Worm (Caenorhabditis elegans) whole organism, L1 larva: ENCODE measurements around the gene mai-2.

Experiments used
- C04F5.9 ChIP-seq: sonication (generic microtip); optimal IDR thresholded peaks from 2 replicates; lab custom pipeline; 2016; ENCODE audit warnings: missing genetic modification characterization, missing compliant biosample characterization
- C34B4.2 ChIP-seq: sonication (generic microtip); optimal IDR thresholded peaks from 2 replicates; lab custom pipeline; 2017; ENCODE audit warnings: mild to moderate bottlenecking, missing genetic modification characterization, missing compliant biosample characterization
- alr-1 ChIP-seq: fragments of 200-800 bp; sonication (Bioruptor generic); optimal IDR thresholded peaks from 2 replicates; lab custom pipeline; 2018; ENCODE audit warnings: borderline replicate concordance, mild to moderate bottlenecking, missing genetic modification characterization, missing compliant biosample characterization
- aly-2 ChIP-seq: fragments of 150-350 bp; optimal IDR thresholded peaks from 2 replicates; lab custom pipeline; 2014; ENCODE audit warnings: missing biosample characterization, missing genetic modification characterization
- ama-1 ChIP-seq: fragments of 150-350 bp; optimal IDR thresholded peaks from 2 replicates; lab custom pipeline; 2014
- ceh-63 ChIP-seq: fragments of 200-800 bp; sonication (Bioruptor generic); optimal IDR thresholded peaks from 2 replicates; lab custom pipeline; 2018; ENCODE audit warnings: mild to moderate bottlenecking, missing genetic modification characterization, missing compliant biosample characterization
- ceh-8 ChIP-seq: fragments of 200-800 bp; sonication (Bioruptor generic); optimal IDR thresholded peaks from 2 replicates; lab custom pipeline; 2018; ENCODE audit warnings: mild to moderate bottlenecking, missing genetic modification characterization, moderate library complexity, missing compliant biosample characterization
- ceh-88 ChIP-seq: fragments of 200-800 bp; sonication (Bioruptor generic); IDR thresholded peaks from 2 replicates; pipeline ENCODE4 v1.3.6; 2022; ENCODE audit warnings: missing genetic modification characterization, missing compliant biosample characterization
- ceh-90 ChIP-seq: sonication (generic microtip); optimal IDR thresholded peaks from 2 replicates; lab custom pipeline; 2016; ENCODE audit warnings: missing genetic modification characterization, missing compliant biosample characterization
- ces-1 ChIP-seq: fragments of 150-350 bp; optimal IDR thresholded peaks from 2 replicates; lab custom pipeline; 2014; ENCODE audit warnings: missing biosample characterization, missing genetic modification reagents, missing genetic modification characterization
- dpl-1 ChIP-seq, 3 experiments: fragments of 150-350 bp in 2 of 3; sonication (generic microtip) in 1 of 3; optimal IDR thresholded peaks; 2 replicates each; lab custom pipeline; 2014 to 2017; ENCODE audit warnings: missing biosample characterization in 3 of 3, missing genetic modification characterization in 3 of 3, missing genetic modification reagents in 3 of 3
- dsc-1 ChIP-seq: sonication (generic microtip); optimal IDR thresholded peaks from 2 replicates; lab custom pipeline; 2016; ENCODE audit warnings: mild to moderate bottlenecking, missing genetic modification characterization, missing compliant biosample characterization
- egl-13 ChIP-seq: sonication (generic microtip); optimal IDR thresholded peaks from 2 replicates; lab custom pipeline; 2016; ENCODE audit warnings: missing genotype, missing genetic modification reagents, missing genetic modification characterization, missing compliant biosample characterization
- egl-27 ChIP-seq, 2 experiments: fragments of 150-350 bp in 1 of 2; sonication (generic microtip); optimal IDR thresholded peaks; 3 replicates each; lab custom pipeline; 2017 to 2018; ENCODE audit warnings: missing biosample characterization in 2 of 2, missing genetic modification characterization in 2 of 2, missing genetic modification reagents in 2 of 2
- elt-2 ChIP-seq: sonication (generic microtip); optimal IDR thresholded peaks from 2 replicates; lab custom pipeline; 2016; ENCODE audit warnings: missing genetic modification characterization, mild to moderate bottlenecking, inconsistent platforms, missing compliant biosample characterization, missing genetic modification reagents
- elt-3 ChIP-seq, 6 experiments: fragments of 150-350 bp in 1 of 6; sonication (generic microtip); optimal IDR thresholded peaks; 2 replicates each; lab custom pipeline; 2017 to 2018; ENCODE audit warnings: missing biosample characterization in 6 of 6, missing genetic modification characterization in 6 of 6, inconsistent platforms in 1 of 6
- fkh-10 ChIP-seq: sonication (generic microtip); optimal IDR thresholded peaks from 2 replicates; lab custom pipeline; 2017; ENCODE audit warnings: missing biosample characterization, missing genetic modification reagents, missing genetic modification characterization
- fkh-8 ChIP-seq: sonication (generic microtip); optimal IDR thresholded peaks from 2 replicates; lab custom pipeline; 2016; ENCODE audit warnings: mild to moderate bottlenecking, missing genetic modification characterization, missing compliant biosample characterization
- fos-1 ChIP-seq: fragments of 150-350 bp; optimal IDR thresholded peaks from 2 replicates; lab custom pipeline; 2014; ENCODE audit warnings: missing biosample characterization, missing genetic modification characterization
- hlh-17 ChIP-seq: fragments of 200-800 bp; sonication (Bioruptor generic); optimal IDR thresholded peaks from 2 replicates; lab custom pipeline; 2018; ENCODE audit warnings: missing genetic modification characterization, mild to moderate bottlenecking, missing compliant biosample characterization, moderate library complexity, borderline replicate concordance
- irx-1 ChIP-seq: sonication (generic microtip); optimal IDR thresholded peaks from 2 replicates; lab custom pipeline; 2016; ENCODE audit warnings: missing genetic modification characterization, missing compliant biosample characterization
- isw-1 ChIP-seq: fragments of 200-800 bp; sonication (Bioruptor generic); IDR thresholded peaks from 2 replicates; pipeline ENCODE4 v1.3.6; 2022; ENCODE audit warnings: missing genetic modification characterization, missing compliant biosample characterization
- jun-1 ChIP-seq: fragments of 150-350 bp; optimal IDR thresholded peaks from 2 replicates; lab custom pipeline; 2014; ENCODE audit warnings: missing biosample characterization, missing genetic modification reagents, missing genetic modification characterization
- lin-15B ChIP-seq: fragments of 150-350 bp; sonication (generic microtip); optimal IDR thresholded peaks from 3 replicates; lab custom pipeline; 2014; ENCODE audit warnings: missing biosample characterization, missing genetic modification characterization
- lin-35 ChIP-seq, 2 experiments: fragments of 150-350 bp; optimal IDR thresholded peaks; 2 replicates each; lab custom pipeline; 2014; ENCODE audit warnings: missing biosample characterization in 2 of 2, missing genetic modification characterization in 2 of 2, missing genetic modification reagents in 2 of 2
- lin-39 ChIP-seq: fragments of 150-350 bp; optimal IDR thresholded peaks from 2 replicates; lab custom pipeline; 2014; ENCODE audit warnings: missing biosample characterization, missing genetic modification reagents, missing genetic modification characterization
- lir-3 ChIP-seq: sonication (generic microtip); optimal IDR thresholded peaks from 2 replicates; lab custom pipeline; 2016; ENCODE audit warnings: mild to moderate bottlenecking, missing genetic modification characterization, moderate library complexity, missing compliant biosample characterization; ENCODE audit not compliant: poor library complexity
- lsy-2 ChIP-seq, 2 experiments: fragments of 150-350 bp; optimal IDR thresholded peaks; 2 replicates each; lab custom pipeline; 2014; ENCODE audit warnings: missing biosample characterization in 2 of 2, missing genetic modification characterization in 2 of 2
- mdl-1 ChIP-seq, 2 experiments: fragments of 150-350 bp; optimal IDR thresholded peaks; 2 replicates each; lab custom pipeline; 2014 to 2017; ENCODE audit warnings: missing biosample characterization in 2 of 2, missing genetic modification characterization in 2 of 2, inconsistent platforms in 1 of 2
- mef-2 ChIP-seq: fragments of 150-350 bp; optimal IDR thresholded peaks from 2 replicates; lab custom pipeline; 2014; ENCODE audit warnings: missing biosample characterization, missing genetic modification characterization
- mep-1 ChIP-seq: fragments of 150-350 bp; optimal IDR thresholded peaks from 2 replicates; lab custom pipeline; 2014; ENCODE audit warnings: missing biosample characterization, missing genetic modification characterization
- nhr-11 ChIP-seq: fragments of 150-350 bp; optimal IDR thresholded peaks from 2 replicates; lab custom pipeline; 2014; ENCODE audit warnings: missing biosample characterization, missing genetic modification characterization
- nhr-12 ChIP-seq: sonication (generic microtip); optimal IDR thresholded peaks from 2 replicates; lab custom pipeline; 2017; ENCODE audit warnings: missing biosample characterization, missing genetic modification characterization
- nhr-237 ChIP-seq: fragments of 150-350 bp; optimal IDR thresholded peaks from 2 replicates; lab custom pipeline; 2014; ENCODE audit warnings: missing biosample characterization, missing genetic modification characterization
- nhr-28 ChIP-seq: fragments of 150-350 bp; optimal IDR thresholded peaks from 2 replicates; lab custom pipeline; 2014; ENCODE audit warnings: missing biosample characterization, missing genetic modification characterization
- nhr-85 ChIP-seq: sonication (generic microtip); peaks from one replicate; lab custom pipeline; 2016; ENCODE audit warnings: missing genetic modification characterization, inconsistent platforms, missing compliant biosample characterization
- nhr-90 ChIP-seq: sonication (generic microtip); optimal IDR thresholded peaks from 2 replicates; lab custom pipeline; 2016; ENCODE audit warnings: mild to moderate bottlenecking, missing genetic modification characterization, missing compliant biosample characterization; ENCODE audit not compliant: poor library complexity
- rnt-1 ChIP-seq: sonication (generic microtip); optimal IDR thresholded peaks from 2 replicates; lab custom pipeline; 2016; ENCODE audit warnings: mild to moderate bottlenecking, missing genetic modification characterization, moderate library complexity, missing compliant biosample characterization
- sox-4 ChIP-seq: sonication (generic microtip); optimal IDR thresholded peaks from 2 replicates; lab custom pipeline; 2016; ENCODE audit warnings: missing genetic modification characterization, missing compliant biosample characterization
- sptf-1 ChIP-seq: fragments of 150-350 bp; optimal IDR thresholded peaks from 2 replicates; lab custom pipeline; 2014; ENCODE audit warnings: missing biosample characterization, missing genetic modification characterization
- sup-37 ChIP-seq: fragments of 200-800 bp; sonication (Bioruptor generic); optimal IDR thresholded peaks from 2 replicates; lab custom pipeline; 2018; ENCODE audit warnings: mild to moderate bottlenecking, missing genetic modification characterization, missing compliant biosample characterization
- swsn-7 ChIP-seq: sonication (generic microtip); optimal IDR thresholded peaks from 2 replicates; lab custom pipeline; 2016; ENCODE audit warnings: missing genetic modification characterization, missing compliant biosample characterization
- tbx-2 ChIP-seq: sonication (generic microtip); optimal IDR thresholded peaks from 2 replicates; lab custom pipeline; 2016; ENCODE audit warnings: missing genetic modification characterization, missing compliant biosample characterization
- tlp-1 ChIP-seq: fragments of 150-350 bp; optimal IDR thresholded peaks from 2 replicates; lab custom pipeline; 2014; ENCODE audit warnings: missing biosample characterization, missing genetic modification characterization
- unc-30 ChIP-seq: sonication (generic microtip); optimal IDR thresholded peaks from 2 replicates; lab custom pipeline; 2017; ENCODE audit warnings: missing biosample characterization, missing genetic modification characterization
- unc-62 ChIP-seq: fragments of 150-350 bp; optimal IDR thresholded peaks from 2 replicates; lab custom pipeline; 2014; ENCODE audit warnings: missing biosample characterization, missing genetic modification reagents, missing genetic modification characterization
- unc-98 ChIP-seq: fragments of 200-800 bp; sonication (Bioruptor generic); IDR thresholded peaks from 2 replicates; pipeline ENCODE4 v1.3.6; 2022; ENCODE audit warnings: missing genetic modification characterization, missing compliant biosample characterization
- xbp-1 ChIP-seq: sonication (generic microtip); optimal IDR thresholded peaks from 2 replicates; lab custom pipeline; 2016; ENCODE audit warnings: missing genetic modification characterization, missing compliant biosample characterization
- zag-1 ChIP-seq: fragments of 150-350 bp; optimal IDR thresholded peaks from 2 replicates; lab custom pipeline; 2014; ENCODE audit warnings: missing biosample characterization, missing genetic modification characterization
- zip-4 ChIP-seq: fragments of 200-800 bp; sonication (Bioruptor generic); optimal IDR thresholded peaks from 2 replicates; lab custom pipeline; 2018; ENCODE audit warnings: mild to moderate bottlenecking, missing genetic modification characterization, moderate library complexity, missing compliant biosample characterization
- ztf-11 ChIP-seq, 2 experiments: sonication (generic microtip); optimal IDR thresholded peaks; 2 replicates each; lab custom pipeline; 2016 to 2017; ENCODE audit warnings: missing genetic modification characterization in 2 of 2, missing biosample characterization in 1 of 2, missing compliant biosample characterization in 1 of 2

mai-2 gene

DNA sequence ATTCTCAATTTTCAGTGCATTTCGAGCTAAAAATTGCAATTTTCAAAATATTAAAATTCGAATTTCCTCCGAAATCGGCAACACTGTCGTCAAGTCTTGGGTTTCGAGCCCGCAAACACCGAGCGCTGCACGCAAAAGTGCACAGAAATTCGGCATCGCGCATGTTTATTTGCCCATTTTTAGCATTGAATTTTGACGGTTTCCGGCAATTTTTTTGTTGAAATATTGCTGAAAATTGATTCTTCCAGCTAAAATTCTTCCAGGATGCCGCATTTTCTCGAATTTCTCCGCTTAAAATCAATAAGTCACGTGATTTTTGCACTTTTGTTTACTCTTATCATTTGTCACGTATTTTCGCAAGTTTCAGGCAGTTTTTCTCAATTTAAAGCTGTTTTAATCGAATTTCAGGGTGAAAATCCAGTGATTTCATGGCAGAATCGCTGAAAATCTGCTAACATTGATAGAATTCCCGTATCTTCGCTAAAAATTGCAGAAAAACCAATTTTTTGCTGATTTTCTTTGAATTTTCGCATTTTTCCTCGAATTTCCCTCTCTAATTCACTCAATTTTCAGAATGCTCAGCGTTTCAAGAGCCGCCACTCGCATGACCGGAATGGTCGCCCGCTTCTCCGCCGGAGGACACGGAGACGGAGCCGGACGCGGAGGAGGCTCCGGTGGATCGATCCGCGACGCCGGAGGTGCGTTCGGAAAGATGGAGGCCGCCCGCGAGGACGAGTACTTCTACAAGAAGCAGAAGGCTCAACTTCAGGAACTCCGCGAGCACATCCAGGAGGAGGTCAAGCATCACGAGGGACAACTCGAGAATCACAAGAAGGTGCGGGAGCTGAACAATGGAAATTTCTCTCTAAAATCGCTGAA lies at the start of gene mai-2:
TSS of gene mai-2 (plus strand) at position 574 of the 879 bp plus-strand sequence.
- TF ChIP-seq zag-1, result no peak
- TF ChIP-seq jun-1 (tag; lab: Kevin White, UChicago), result no peak
- peak; percentile 90 to 94 (median 91) for TF ChIP-seq dpl-1 (GFP tag; optimal IDR thresholded peaks at IDR 0.05; lab: Kevin White, UChicago)
- TF ChIP-seq fos-1, result peak; percentile 58
- peak; percentile 20 for TF ChIP-seq aly-2
- no peak for TF ChIP-seq C34B4.2 (tag; lab: Kevin White, UChicago)
- no peak for TF ChIP-seq ces-1 (GFP tag; lab: Kevin White, UChicago)
- TF ChIP-seq lin-35 (GFP tag; optimal IDR thresholded peaks at IDR 0.05; lab: Kevin White, UChicago), result peak; percentile 94 to 96
- peak; percentile 14 for TF ChIP-seq dsc-1 (tag; lab: Kevin White, UChicago)
- TF ChIP-seq sox-4, result no peak
- TF ChIP-seq egl-27 (tag; optimal IDR thresholded peaks at IDR 0.05; lab: Kevin White, UChicago), result no peak
- TF ChIP-seq xbp-1, result peak; percentile 65
- peak; percentile 70 for TF ChIP-seq rnt-1 (tag; lab: Kevin White, UChicago)
- no peak for TF ChIP-seq unc-62 (GFP tag; lab: Kevin White, UChicago)
- TF ChIP-seq unc-98 (GFP tag; lab: Robert Waterston, UW), result 0 out of 2 replicates have a peak, but pooled peaks have one; percentile 34
- TF ChIP-seq mef-2, result no peak
- no peak for TF ChIP-seq hlh-17 (GFP tag; lab: Kevin White, UChicago)
- TF ChIP-seq lin-15B, result peak; percentile 61
- TF ChIP-seq ceh-88 (GFP tag; lab: Robert Waterston, UW), result peak; percentile 10; the same call in 1 of the 2 replicates
- TF ChIP-seq lir-3 (tag; lab: Kevin White, UChicago), result peak; percentile 36
- TF ChIP-seq nhr-85 (tag; lab: Kevin White, UChicago), result peak; percentile 63
- peak; percentile 28 for TF ChIP-seq sup-37
- peak; percentile 64 for TF ChIP-seq tbx-2
- TF ChIP-seq fkh-10, result peak; percentile 21
- TF ChIP-seq lsy-2 (tag; optimal IDR thresholded peaks at IDR 0.05; lab: Kevin White, UChicago), result peak; percentile 80 to 83
- TF ChIP-seq isw-1 (GFP tag; lab: Robert Waterston, UW), result peak; percentile 37; the same call in 1 of the 2 replicates
- TF ChIP-seq ceh-63 (GFP tag; lab: Kevin White, UChicago), result no peak
- TF ChIP-seq nhr-237 (tag; lab: Kevin White, UChicago), result no peak
- no peak for TF ChIP-seq alr-1 (tag; lab: Kevin White, UChicago)
- TF ChIP-seq nhr-12 (tag; lab: Kevin White, UChicago), result no peak
- peak; percentile 18 for TF ChIP-seq nhr-11 (tag; lab: Kevin White, UChicago)
- peak; percentile 49 for TF ChIP-seq mep-1
- TF ChIP-seq fkh-8 (tag; lab: Kevin White, UChicago), result peak; percentile 59
- no peak for TF ChIP-seq sptf-1 (tag; lab: Kevin White, UChicago)
- TF ChIP-seq mdl-1 (tag; optimal IDR thresholded peaks at IDR 0.05; lab: Kevin White, UChicago), result peak in 1 of 2 experiments; percentile 45
- TF ChIP-seq ztf-11 (tag; optimal IDR thresholded peaks at IDR 0.05; lab: Kevin White, UChicago), result peak in 1 of 2 experiments; percentile 12
- TF ChIP-seq swsn-7 (tag; lab: Kevin White, UChicago), result peak; percentile 65
- peak; percentile 41 for TF ChIP-seq nhr-90
- no peak for TF ChIP-seq ceh-90 (tag; lab: Kevin White, UChicago)
- no peak for TF ChIP-seq ama-1 (lab: Kevin White, UChicago)
- no peak for TF ChIP-seq unc-30 (tag; lab: Kevin White, UChicago)
- no peak for TF ChIP-seq irx-1 (tag; lab: Kevin White, UChicago)
- no peak for TF ChIP-seq C04F5.9 (tag; lab: Kevin White, UChicago)
- TF ChIP-seq elt-3 (tag; optimal IDR thresholded peaks at IDR 0.05; lab: Kevin White, UChicago), result peak in 2 of 6 experiments; percentile 28 to 29
- TF ChIP-seq elt-2 (tag; lab: Kevin White, UChicago), result peak; percentile 14
- peak; percentile 18 for TF ChIP-seq lin-39 (tag; lab: Kevin White, UChicago)
- no peak for TF ChIP-seq zip-4 (GFP tag; lab: Kevin White, UChicago)
- TF ChIP-seq egl-13, result no peak
- peak; percentile 48 for TF ChIP-seq ceh-8 (GFP tag; lab: Kevin White, UChicago)
- TF ChIP-seq nhr-28 (tag; lab: Kevin White, UChicago), result no peak
- no peak for TF ChIP-seq tlp-1
